Fruit fly (Drosophila melanogaster): ENCODE measurements around the gene Fum3.

Gene Fum3

DNA sequence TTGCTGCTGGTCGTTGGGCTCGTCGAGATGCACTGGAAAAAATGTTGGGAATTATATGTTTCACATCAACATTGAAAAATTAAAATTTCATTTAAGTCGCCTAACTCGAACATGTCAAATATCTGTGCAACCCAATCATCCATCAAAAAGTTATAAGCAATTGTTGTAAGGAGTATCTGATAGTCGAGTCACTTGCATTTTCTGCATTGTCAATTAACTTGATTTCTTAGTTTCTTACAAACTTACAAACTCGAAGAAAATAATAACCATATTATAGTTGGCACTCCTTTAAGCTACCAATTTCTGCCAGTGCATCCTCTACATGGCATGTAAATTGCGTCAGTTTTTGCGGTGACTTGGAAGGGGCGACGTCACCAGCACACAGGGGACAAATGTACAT lies 17.5 kb upstream of the Fum3 start (continued):
- peak; percentile 66 for TF ChIP-seq achi (GFP tag; optimal IDR thresholded peaks at IDR 0.05)
- peak; percentile 70 for TF ChIP-seq CG31627 (GFP tag; optimal IDR thresholded peaks at IDR 0.05)
- no peak for TF ChIP-seq vri (GFP tag; optimal IDR thresholded peaks at IDR 0.05)
- peak; percentile 49 for TF ChIP-seq cyc (GFP tag; optimal IDR thresholded peaks at IDR 0.05)
- peak; percentile 53 for TF ChIP-seq CG8632 (GFP tag; optimal IDR thresholded peaks at IDR 0.05)
- peak; percentile 45 for TF ChIP-seq Lpt (GFP tag; optimal IDR thresholded peaks at IDR 0.05)
- TF ChIP-seq Ets96B (tag; optimal IDR thresholded peaks at IDR 0.05), result peak; percentile 77
- TF ChIP-seq CG1621 (tag; optimal IDR thresholded peaks at IDR 0.05), result peak; percentile 65

DNA sequence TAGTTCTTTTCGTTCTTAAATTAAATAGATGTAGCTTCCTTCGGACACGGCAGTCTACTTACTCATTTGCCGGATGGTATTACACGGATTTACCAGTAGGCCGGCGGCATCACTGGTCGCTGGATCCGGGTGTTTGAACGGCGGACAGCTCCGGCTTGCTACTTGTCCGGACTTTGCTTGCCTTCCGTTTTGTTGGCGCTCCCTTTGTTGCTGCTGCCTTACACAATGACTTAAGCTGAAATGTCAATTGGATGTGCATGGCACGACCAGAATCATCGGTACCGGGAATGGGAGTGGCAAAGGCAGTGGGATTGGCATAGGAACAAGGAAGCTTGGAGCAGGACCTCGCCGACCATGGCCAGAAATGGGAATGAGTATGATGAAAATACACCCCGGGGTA lies 14.6 kb upstream of the Fum3 start:
- TF ChIP-seq Eip75B (GFP tag; optimal IDR thresholded peaks at IDR 0.05), result no peak

DNA sequence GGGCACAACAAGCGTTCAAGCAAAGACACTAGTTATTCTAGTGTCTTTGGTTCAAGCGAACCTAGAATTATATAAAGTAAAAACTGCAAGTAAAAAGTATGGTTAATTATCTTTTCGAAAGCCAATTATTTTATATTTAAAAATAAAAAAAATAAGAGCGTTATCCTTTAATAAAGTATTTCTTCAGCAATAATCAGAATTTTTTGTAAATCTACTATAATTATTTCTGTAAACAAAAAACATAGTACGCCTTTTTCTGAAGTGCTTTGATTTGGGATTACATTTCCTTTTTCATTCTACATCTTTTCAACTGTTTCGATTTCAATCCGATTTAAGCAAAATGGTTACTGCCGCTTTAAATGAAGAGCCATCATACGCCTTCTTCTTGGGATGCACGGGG lies 9.0 kb upstream of the Fum3 start, which contains the start of gene Vha16-2:
TSS of gene Vha16-2 (plus strand) at position 301 of the 400 bp plus-strand sequence.
- TF ChIP-seq Eip78C (GFP tag) (no peak), CG6276 (GFP tag; optimal IDR thresholded peaks at IDR 0.05) (no peak), CG8632 (GFP tag; optimal IDR thresholded peaks at IDR 0.05) (no peak), CG6854 (GFP tag; optimal IDR thresholded peaks at IDR 0.05) (no peak), Hr39 (GFP tag; optimal IDR thresholded peaks at IDR 0.05) (no peak), CG8319 (GFP tag; optimal IDR thresholded peaks at IDR 0.05) (no peak), fkh (GFP tag; optimal IDR thresholded peaks at IDR 0.05) (no peak)

DNA sequence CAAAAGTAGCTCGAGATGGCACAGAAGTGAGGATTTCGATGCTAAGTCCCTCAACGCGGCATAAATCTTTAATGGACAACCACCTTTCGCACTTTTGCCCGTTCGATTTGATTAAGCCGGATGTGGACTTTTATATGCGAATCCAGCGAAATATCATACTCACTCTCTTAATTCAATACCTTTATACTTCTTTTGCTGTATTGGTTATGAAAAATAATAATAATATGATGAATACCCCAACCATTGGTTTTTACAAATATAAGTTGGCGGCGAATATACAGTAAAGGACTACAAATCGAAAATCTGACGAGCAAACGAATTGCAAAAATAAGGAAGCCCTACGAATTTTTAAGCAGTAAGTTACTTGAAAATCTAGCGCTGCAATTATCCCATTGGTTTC lies 7.3 kb upstream of the Fum3 start, which contains the start of gene Vha16-3:
TSS of gene Vha16-3 (plus strand) at position 301 of the 400 bp plus-strand sequence.
- no peak for TF ChIP-seq CG8119 (GFP tag; IDR thresholded peaks at IDR 0.05)
- no peak for TF ChIP-seq fd85E (GFP tag; optimal IDR thresholded peaks at IDR 0.05)
- TF ChIP-seq ss (GFP tag; optimal IDR thresholded peaks at IDR 0.05), result no peak
- TF ChIP-seq CG3032 (tag; optimal IDR thresholded peaks at IDR 0.05), result no peak
- TF ChIP-seq CG32006 (GFP tag; optimal IDR thresholded peaks at IDR 0.05), result no peak
- no peak for TF ChIP-seq achi (GFP tag; optimal IDR thresholded peaks at IDR 0.05)
- TF ChIP-seq CG11762 (GFP tag; optimal IDR thresholded peaks at IDR 0.05; ENCODE audit: insufficient read depth), result no peak
- no peak for TF ChIP-seq salr (GFP tag; optimal IDR thresholded peaks at IDR 0.05)
- TF ChIP-seq spab (GFP tag; optimal IDR thresholded peaks at IDR 0.05), result no peak
- TF ChIP-seq Met (GFP tag; optimal IDR thresholded peaks at IDR 0.05), result no peak
- TF ChIP-seq Hr39 (GFP tag; optimal IDR thresholded peaks at IDR 0.05), result no peak
- no peak for TF ChIP-seq Gug (GFP tag; IDR thresholded peaks at IDR 0.05)
- no peak for TF ChIP-seq Hr4 (GFP tag; optimal IDR thresholded peaks at IDR 0.05)
- TF ChIP-seq pdm3 (GFP tag; optimal IDR thresholded peaks at IDR 0.05), result no peak
- TF ChIP-seq eg (GFP tag; IDR thresholded peaks at IDR 0.05), result no peak
- TF ChIP-seq CG31627 (GFP tag; optimal IDR thresholded peaks at IDR 0.05), result no peak
- no peak for TF ChIP-seq CG34406 (GFP tag; optimal IDR thresholded peaks at IDR 0.05)

DNA sequence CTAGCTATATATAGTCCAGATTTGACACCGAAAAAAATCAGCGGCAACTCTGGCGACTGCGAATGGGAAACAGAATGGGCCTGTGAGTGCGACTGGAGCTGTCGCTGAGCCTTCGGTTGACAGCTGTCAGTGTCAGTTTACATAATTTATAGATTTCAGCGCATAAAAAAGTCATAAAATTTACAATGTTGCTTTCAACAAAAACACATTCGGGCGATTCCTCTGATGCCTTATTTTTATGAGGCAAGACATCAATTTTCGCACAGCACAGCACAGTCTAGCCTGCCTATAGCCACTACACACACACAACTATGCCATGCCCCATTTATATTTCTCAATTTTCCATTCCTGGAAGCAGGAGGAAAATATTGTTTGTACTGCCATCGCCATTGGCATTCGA lies 6.7 kb upstream of the Fum3 start:
- TF ChIP-seq CG10669 (GFP tag; optimal IDR thresholded peaks at IDR 0.05), result no peak
- peak; percentile 92 for TF ChIP-seq dsx (GFP tag; optimal IDR thresholded peaks at IDR 0.05; ENCODE audit: poor library complexity, severe bottlenecking)

DNA sequence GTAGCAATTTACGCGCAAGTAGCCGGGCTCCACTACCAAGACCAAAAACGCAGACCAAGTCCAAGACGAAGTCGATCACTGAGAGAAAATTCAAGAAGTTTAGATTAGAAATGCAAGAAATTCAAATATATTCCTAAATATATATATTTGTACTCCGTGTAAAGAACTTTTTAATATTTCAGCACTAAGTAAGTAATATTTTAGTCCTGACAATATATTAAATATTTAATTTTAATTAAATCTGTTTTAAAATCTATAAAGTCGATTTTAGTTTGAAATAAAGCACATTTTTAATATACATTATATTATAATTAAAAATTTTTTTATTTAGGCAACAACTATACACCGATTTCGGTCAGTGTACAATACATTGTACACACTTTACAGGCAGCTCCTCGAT lies 1.3 kb upstream of the Fum3 start:
- TF ChIP-seq spab (GFP tag; optimal IDR thresholded peaks at IDR 0.05) (peak; percentile 19), Hr38 (GFP tag; optimal IDR thresholded peaks at IDR 0.05) (no peak), CG11902 (GFP tag; optimal IDR thresholded peaks at IDR 0.05) (no peak), eg (GFP tag; IDR thresholded peaks at IDR 0.05) (no peak), achi (GFP tag; optimal IDR thresholded peaks at IDR 0.05) (peak; percentile 53), Ets21C (GFP tag; optimal IDR thresholded peaks at IDR 0.05) (no peak), CG32006 (GFP tag; optimal IDR thresholded peaks at IDR 0.05) (peak; percentile 28), dac (GFP tag; optimal IDR thresholded peaks at IDR 0.05) (no peak), CG1621 (tag; optimal IDR thresholded peaks at IDR 0.05) (no peak), Eip75B (GFP tag; optimal IDR thresholded peaks at IDR 0.05) (no peak), Eip78C (GFP tag) (peak; percentile 64), CG10631 (GFP tag; optimal IDR thresholded peaks at IDR 0.05) (peak; percentile 49), CG9139 (GFP tag; optimal IDR thresholded peaks at IDR 0.05) (no peak), CG6808 (GFP tag; optimal IDR thresholded peaks at IDR 0.05) (no peak), Ets96B (tag; optimal IDR thresholded peaks at IDR 0.05) (peak; percentile 54), CG6854 (GFP tag; optimal IDR thresholded peaks at IDR 0.05) (no peak), svp (GFP tag) (no peak), CG11762 (GFP tag; optimal IDR thresholded peaks at IDR 0.05; ENCODE audit: insufficient read depth) (no peak), CG10669 (GFP tag; optimal IDR thresholded peaks at IDR 0.05) (no peak), Sox102F (GFP tag; optimal IDR thresholded peaks at IDR 0.05) (peak; percentile 4), net (GFP tag; optimal IDR thresholded peaks at IDR 0.05) (no peak), Hr4 (GFP tag; optimal IDR thresholded peaks at IDR 0.05) (no peak), CG8319 (GFP tag; optimal IDR thresholded peaks at IDR 0.05) (no peak)
